Fruit fly (Drosophila melanogaster): ENCODE data around the gene elg1.

elg1 gene

DNA sequence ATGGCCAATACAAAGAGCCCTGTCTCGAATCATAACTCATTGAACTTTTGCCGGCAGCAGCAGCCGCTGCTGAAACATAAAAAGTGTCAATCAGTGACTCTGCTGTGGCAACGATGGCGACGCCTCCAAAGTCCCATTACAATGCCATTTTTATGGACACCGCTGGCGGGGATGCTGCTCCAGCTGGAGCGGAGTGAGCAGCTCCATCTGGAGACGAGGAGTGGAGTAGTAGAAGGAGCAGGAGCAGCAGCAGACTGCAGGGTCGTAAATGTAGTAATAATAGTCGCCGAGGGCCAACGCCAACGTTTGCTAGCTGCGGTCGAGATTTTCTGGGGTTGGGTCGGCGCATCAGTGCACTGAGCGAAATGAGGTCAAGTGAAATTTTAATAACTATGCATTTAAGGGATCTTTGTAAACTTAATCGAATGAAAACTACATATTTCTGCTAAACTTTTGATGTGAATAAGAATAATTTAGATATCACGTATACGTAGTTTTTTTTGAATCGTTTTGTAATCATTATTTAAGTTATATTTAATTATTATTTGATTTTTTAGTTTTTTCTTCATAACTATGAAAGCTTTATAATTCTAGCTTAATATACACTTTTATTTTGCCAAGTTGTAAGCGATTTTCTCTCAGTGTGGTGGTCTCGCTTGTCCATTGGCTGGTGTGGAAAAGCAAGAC lies 36.8 kb downstream of the elg1 start (continued):
- TF ChIP-seq Asciz (GFP tag; optimal IDR thresholded peaks at IDR 0.05) (peak; percentile 19), CG3847 (GFP tag; IDR thresholded peaks at IDR 0.05) (no peak), CG31441 (GFP tag; IDR thresholded peaks at IDR 0.05) (0 out of 2 replicates have a peak, but pooled peaks have one; percentile 12), CG11696 (GFP tag; IDR thresholded peaks at IDR 0.05) (no peak), prd (optimal IDR thresholded peaks at IDR 0.05) (no peak), prd (GFP tag; IDR thresholded peaks at IDR 0.05) (no peak), CG2712 (tag; optimal IDR thresholded peaks at IDR 0.05) (peak; percentile 15)

DNA sequence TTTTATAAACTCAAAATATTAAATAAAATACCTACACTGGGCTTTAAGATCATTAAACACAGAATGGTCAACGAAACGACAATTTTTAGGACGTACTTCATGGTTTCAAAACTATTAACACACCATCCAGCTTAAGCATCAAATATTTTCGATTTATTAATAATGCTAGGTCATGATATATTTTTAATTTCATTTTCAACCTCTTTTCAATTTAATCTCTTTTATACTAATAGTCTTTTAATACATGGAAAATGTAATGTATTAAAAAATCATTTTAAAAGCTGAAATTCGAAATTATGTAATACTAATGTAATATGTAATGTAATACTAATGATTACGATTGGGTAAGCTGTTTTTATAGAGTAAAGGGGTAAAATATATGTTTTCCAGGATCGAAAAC lies 38.2 kb downstream of the elg1 start, which contains the start of gene CG33796:
CG33796 (minus strand) TSS at position 101 of the 400 bp plus-strand sequence.
- TF ChIP-seq D19B (GFP tag; optimal IDR thresholded peaks at IDR 0.05) (no peak), da (GFP tag; optimal IDR thresholded peaks at IDR 0.05) (no peak), NC2β (GFP tag; optimal IDR thresholded peaks at IDR 0.05) (no peak), chn (GFP tag; optimal IDR thresholded peaks at IDR 0.05) (no peak), CG34422 (GFP tag; IDR thresholded peaks at IDR 0.05) (no peak), stc (GFP tag; IDR thresholded peaks at IDR 0.05) (no peak), CG43689 (GFP tag; IDR thresholded peaks at IDR 0.05) (no peak), rib (GFP tag; IDR thresholded peaks at IDR 0.05) (no peak), Six4 (GFP tag; optimal IDR thresholded peaks at IDR 0.05) (no peak), croc (GFP tag; conservative IDR thresholded peaks at IDR 0.05) (no peak), Dfd (GFP tag; optimal IDR thresholded peaks at IDR 0.05) (no peak), CG11504 (tag; optimal IDR thresholded peaks at IDR 0.05) (no peak), CG10366 (GFP tag; IDR thresholded peaks at IDR 0.05) (no peak), CG9876 (GFP tag; optimal IDR thresholded peaks at IDR 0.05) (no peak), CG9609 (GFP tag; optimal IDR thresholded peaks at IDR 0.05) (no peak)

DNA sequence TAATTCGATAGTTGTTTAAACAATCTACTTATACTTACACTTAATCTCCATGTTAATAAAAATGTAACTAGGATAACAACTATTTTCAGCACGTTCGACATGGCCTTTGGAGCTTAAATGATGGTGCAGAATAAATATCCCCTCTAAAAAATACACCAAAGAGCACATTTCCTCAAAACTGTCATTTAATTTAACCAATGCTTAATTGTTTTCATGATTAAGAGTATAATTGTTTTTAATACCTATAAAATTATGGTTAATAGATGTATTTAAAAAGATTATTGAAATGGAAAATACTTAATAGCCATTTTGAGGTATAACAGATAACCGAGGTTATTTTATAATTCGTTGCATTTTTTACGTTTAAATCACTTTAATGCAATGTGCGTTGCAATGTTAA lies 39.5 kb downstream of the elg1 start, which contains the start of gene CG33795:
CG33795 (minus strand) TSS at position 101 of the 400 bp plus-strand sequence.
- TF ChIP-seq wdn (GFP tag; IDR thresholded peaks at IDR 0.05) (no peak), Oli (tag; optimal IDR thresholded peaks at IDR 0.05) (no peak), Myb (GFP tag; optimal IDR thresholded peaks at IDR 0.05) (no peak), CG3995 (GFP tag; optimal IDR thresholded peaks at IDR 0.05) (no peak), Ssrp (tag; optimal IDR thresholded peaks at IDR 0.05) (no peak), CG2116 (GFP tag; optimal IDR thresholded peaks at IDR 0.05) (no peak), Ada2b (GFP tag; IDR thresholded peaks at IDR 0.05) (no peak), D19B (GFP tag; optimal IDR thresholded peaks at IDR 0.05) (no peak), maf-S (GFP tag; optimal IDR thresholded peaks at IDR 0.05) (no peak), CG15479 (GFP tag; optimal IDR thresholded peaks at IDR 0.05) (no peak), fd96Cb (tag; optimal IDR thresholded peaks at IDR 0.05) (no peak), GATAe (GFP tag; conservative IDR thresholded peaks at IDR 0.05) (no peak)

DNA sequence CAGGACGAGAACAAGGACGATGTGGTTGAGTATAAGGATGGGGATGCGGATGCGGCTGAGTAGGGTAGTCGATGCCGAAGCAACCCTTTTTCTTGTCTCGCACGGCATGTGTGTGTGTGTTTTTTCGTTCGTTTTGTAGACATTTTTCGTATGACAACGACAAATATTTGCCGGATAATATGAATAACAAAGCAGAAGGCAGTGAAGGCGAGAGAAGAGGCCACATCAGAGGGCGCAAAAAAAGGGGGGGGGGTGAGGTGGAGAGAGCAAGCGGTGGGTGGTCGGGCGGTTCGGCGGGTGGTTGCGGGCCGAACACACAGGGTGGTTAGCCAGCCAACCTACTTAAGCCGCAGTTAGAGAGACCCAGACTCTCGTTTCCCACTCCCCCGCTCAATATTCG lies 40.6 kb downstream of the elg1 start:
- TF ChIP-seq lmd (GFP tag; IDR thresholded peaks at IDR 0.05) (no peak), grau (tag; optimal IDR thresholded peaks at IDR 0.05) (no peak), CG9437 (GFP tag; optimal IDR thresholded peaks at IDR 0.05) (no peak), CG11247 (GFP tag; IDR thresholded peaks at IDR 0.05) (no peak), bigmax (GFP tag; optimal IDR thresholded peaks at IDR 0.05) (no peak), CG4424 (GFP tag; optimal IDR thresholded peaks at IDR 0.05) (no peak), ci (GFP tag; IDR thresholded peaks at IDR 0.05) (0 out of 3 replicates have a peak, but pooled peaks have one; percentile 22), CG8290 (GFP tag; optimal IDR thresholded peaks at IDR 0.05) (no peak), CG8290 (tag; optimal IDR thresholded peaks at IDR 0.05) (peak in 1 of 2 experiments; percentile 6), pros (GFP tag; optimal IDR thresholded peaks at IDR 0.05) (peak; percentile 85), gem (tag; optimal IDR thresholded peaks at IDR 0.05) (no peak), CG8924 (tag; optimal IDR thresholded peaks at IDR 0.05) (no peak), nau (GFP tag; optimal IDR thresholded peaks at IDR 0.05) (no peak), Dbx (GFP tag; IDR thresholded peaks at IDR 0.05) (no peak), caup (GFP tag; optimal IDR thresholded peaks at IDR 0.05; ENCODE audit: severe bottlenecking) (no peak), Fer1 (GFP tag; optimal IDR thresholded peaks at IDR 0.05) (no peak)
